Worm (Caenorhabditis elegans) whole organism, L4 larva: ENCODE results near the gene ttr-15.

Experiments
- F26F4.8 ChIP-seq: fragments of 200-800 bp; sonication (Bioruptor generic); conservative IDR thresholded peaks from 2 replicates; pipeline ENCODE4 v1.3.6; 2022; ENCODE audit warnings: missing genetic modification characterization, missing compliant biosample characterization
- Y105C5A.15 ChIP-seq: fragments of 200-800 bp; sonication (Bioruptor generic); IDR thresholded peaks from 2 replicates; pipeline ENCODE4 v1.3.6; 2022; ENCODE audit warnings: missing genetic modification characterization, missing compliant biosample characterization
- Y75B8A.6 ChIP-seq: fragments of 200-800 bp; sonication (Bioruptor generic); IDR thresholded peaks from 2 replicates; pipeline ENCODE4 v1.3.6; 2022; ENCODE audit warnings: missing genetic modification reagents, missing genetic modification characterization, missing compliant biosample characterization
- ZK546.5 ChIP-seq, 2 experiments: sonication (generic microtip); optimal IDR thresholded peaks; 2 replicates each; lab custom pipeline; 2017; ENCODE audit warnings: missing biosample characterization in 2 of 2, missing genetic modification characterization in 2 of 2
- aha-1 ChIP-seq: fragments of 150-350 bp; peaks from one replicate; lab custom pipeline; 2014; ENCODE audit warnings: missing biosample characterization, missing genetic modification characterization
- ama-1 ChIP-seq: fragments of 150-350 bp; optimal IDR thresholded peaks from 2 replicates; lab custom pipeline; 2014; ENCODE audit warnings: inconsistent platforms, mixed read lengths
- ceh-28 ChIP-seq: fragments of 150-350 bp; optimal IDR thresholded peaks from 2 replicates; lab custom pipeline; 2014; ENCODE audit warnings: missing biosample characterization, missing genetic modification reagents, missing genetic modification characterization
- ceh-32 ChIP-seq: sonication (generic microtip); optimal IDR thresholded peaks from 2 replicates; lab custom pipeline; 2016; ENCODE audit warnings: mild to moderate bottlenecking, missing genetic modification characterization, missing compliant biosample characterization; ENCODE audit not compliant: poor library complexity
- ceh-62 ChIP-seq: sonication (generic microtip); optimal IDR thresholded peaks from 2 replicates; lab custom pipeline; 2017; ENCODE audit warnings: missing biosample characterization, missing genetic modification characterization
- ceh-82 ChIP-seq: sonication (generic microtip); optimal IDR thresholded peaks from 2 replicates; lab custom pipeline; 2017; ENCODE audit warnings: missing biosample characterization, missing genetic modification characterization
- ces-1 ChIP-seq: fragments of 150-350 bp; sonication (generic microtip); optimal IDR thresholded peaks from 4 replicates; lab custom pipeline; 2014; ENCODE audit warnings: missing biosample characterization, missing genetic modification reagents, missing genetic modification characterization
- ctbp-1 ChIP-seq: fragments of 200-800 bp; sonication (Bioruptor generic); IDR thresholded peaks from 2 replicates; pipeline ENCODE4 v1.3.6; 2022; ENCODE audit warnings: missing genetic modification reagents, missing genetic modification characterization, missing compliant biosample characterization
- dmd-9 ChIP-seq: fragments of 200-800 bp; sonication (Bioruptor generic); IDR thresholded peaks from 2 replicates; pipeline ENCODE4 v1.3.6; 2022; ENCODE audit warnings: missing genetic modification reagents, missing genetic modification characterization, missing compliant biosample characterization
- dpl-1 ChIP-seq: fragments of 150-350 bp; optimal IDR thresholded peaks from 2 replicates; lab custom pipeline; 2014; ENCODE audit warnings: missing biosample characterization, missing genetic modification reagents, missing genetic modification characterization
- duxl-1 ChIP-seq: sonication (generic microtip); optimal IDR thresholded peaks from 2 replicates; lab custom pipeline; 2016; ENCODE audit warnings: mild to moderate bottlenecking, missing genetic modification characterization, moderate library complexity, missing compliant biosample characterization; ENCODE audit not compliant: poor library complexity
- dve-1 ChIP-seq: sonication (generic microtip); optimal IDR thresholded peaks from 2 replicates; lab custom pipeline; 2017; ENCODE audit warnings: antibody characterized with exemption, mild to moderate bottlenecking, missing genetic modification characterization, missing compliant biosample characterization; ENCODE audit not compliant: insufficient read depth
- egl-27 ChIP-seq: sonication (generic microtip); optimal IDR thresholded peaks from 3 replicates; lab custom pipeline; 2017; ENCODE audit warnings: missing biosample characterization, missing genetic modification reagents, missing genetic modification characterization
- fkh-10 ChIP-seq: fragments of 150-350 bp; optimal IDR thresholded peaks from 2 replicates; lab custom pipeline; 2014; ENCODE audit warnings: missing biosample characterization, missing genetic modification reagents, missing genetic modification characterization
- gei-8 ChIP-seq: fragments of 200-800 bp; sonication (Bioruptor generic); optimal IDR thresholded peaks from 2 replicates; lab custom pipeline; 2018; ENCODE audit warnings: mild to moderate bottlenecking, missing genetic modification characterization, missing compliant biosample characterization
- hlh-11 ChIP-seq: fragments of 200-800 bp; sonication (Bioruptor generic); optimal IDR thresholded peaks from 2 replicates; lab custom pipeline; 2018; ENCODE audit warnings: mild to moderate bottlenecking, missing genetic modification characterization, missing compliant biosample characterization
- jun-1 ChIP-seq: fragments of 150-350 bp; optimal IDR thresholded peaks from 2 replicates; lab custom pipeline; 2014; ENCODE audit warnings: missing biosample characterization, missing genetic modification reagents, missing genetic modification characterization
- lim-7 ChIP-seq: fragments of 200-800 bp; sonication (Bioruptor generic); IDR thresholded peaks from 2 replicates; pipeline ENCODE4 v1.3.6; 2022; ENCODE audit warnings: missing genetic modification characterization, missing compliant biosample characterization
- lin-15B ChIP-seq: fragments of 150-350 bp; sonication (generic microtip); optimal IDR thresholded peaks from 3 replicates; lab custom pipeline; 2014; ENCODE audit warnings: missing biosample characterization, missing genetic modification characterization
- lin-39 ChIP-seq: fragments of 150-350 bp; optimal IDR thresholded peaks from 2 replicates; lab custom pipeline; 2014; ENCODE audit warnings: missing biosample characterization, missing genetic modification reagents, missing genetic modification characterization
- lsy-2 ChIP-seq, 2 experiments: fragments of 150-350 bp in 1 of 2; sonication (generic microtip) in 1 of 2; optimal IDR thresholded peaks; 2 replicates each; lab custom pipeline; 2014 to 2017; ENCODE audit warnings: missing biosample characterization in 2 of 2, missing genetic modification characterization in 2 of 2
- madf-5 ChIP-seq, 2 experiments: fragments of 200-800 bp; sonication (Bioruptor generic); IDR thresholded peaks; 2 replicates each; pipeline ENCODE4 v1.3.6; 2022; ENCODE audit warnings: missing compliant biosample characterization in 2 of 2, missing genetic modification characterization in 2 of 2
- madf-9 ChIP-seq: fragments of 200-800 bp; sonication (Bioruptor generic); conservative IDR thresholded peaks from 2 replicates; pipeline ENCODE4 v1.3.6; 2022; ENCODE audit warnings: missing genetic modification reagents, missing genetic modification characterization, missing compliant biosample characterization
- mdl-1 ChIP-seq, 2 experiments: fragments of 150-350 bp in 1 of 2; sonication (generic microtip) in 1 of 2; optimal IDR thresholded peaks; 2 replicates each; lab custom pipeline; 2014 to 2017; ENCODE audit warnings: missing biosample characterization in 2 of 2, missing genetic modification characterization in 2 of 2
- mdt-29 ChIP-seq: fragments of 200-800 bp; sonication (Bioruptor generic); IDR thresholded peaks from 2 replicates; pipeline ENCODE4 v1.3.6; 2022; ENCODE audit warnings: missing genetic modification reagents, missing genetic modification characterization, missing compliant biosample characterization
- mep-1 ChIP-seq: fragments of 150-350 bp; sonication (generic microtip); optimal IDR thresholded peaks from 3 replicates; lab custom pipeline; 2014; ENCODE audit warnings: missing biosample characterization, missing genetic modification characterization
- nhr-102 ChIP-seq: sonication (generic microtip); optimal IDR thresholded peaks from 2 replicates; lab custom pipeline; 2016; ENCODE audit warnings: mild to moderate bottlenecking, missing genetic modification characterization, moderate library complexity, missing compliant biosample characterization
- nhr-25 ChIP-seq: sonication (generic microtip); optimal IDR thresholded peaks from 2 replicates; lab custom pipeline; 2017; ENCODE audit warnings: missing genetic modification characterization, mild to moderate bottlenecking, missing compliant biosample characterization, antibody characterized with exemption, moderate library complexity, borderline replicate concordance; ENCODE audit not compliant: insufficient read depth
- nhr-28 ChIP-seq: fragments of 150-350 bp; optimal IDR thresholded peaks from 2 replicates; lab custom pipeline; 2014; ENCODE audit warnings: missing biosample characterization, missing genetic modification characterization
- nhr-41 ChIP-seq: fragments of 200-800 bp; sonication (Bioruptor generic); IDR thresholded peaks from 2 replicates; pipeline ENCODE4 v1.3.6; 2022; ENCODE audit warnings: missing genetic modification reagents, missing genetic modification characterization, missing compliant biosample characterization
- nhr-42 ChIP-seq: fragments of 200-800 bp; sonication (Bioruptor generic); IDR thresholded peaks from 2 replicates; pipeline ENCODE4 v1.3.6; 2022; ENCODE audit warnings: missing genetic modification characterization, missing compliant biosample characterization
- nhr-48 ChIP-seq: sonication (generic microtip); optimal IDR thresholded peaks from 2 replicates; lab custom pipeline; 2016; ENCODE audit warnings: mild to moderate bottlenecking, missing genetic modification characterization, missing compliant biosample characterization
- pha-4 ChIP-seq, 2 experiments: fragments of 150-350 bp in 1 of 2; fragments of 200-800 bp in 1 of 2; sonication (Bioruptor generic) in 1 of 2; IDR thresholded peaks in 1 of 2; optimal IDR thresholded peaks in 1 of 2; 2 replicates each; pipeline versions ENCODE4 v1.3.6 to Lab custom; 2014 to 2022; ENCODE audit warnings: missing genetic modification characterization in 2 of 2, missing genetic modification reagents in 2 of 2, missing biosample characterization in 1 of 2, missing compliant biosample characterization in 1 of 2
- snpc-4 ChIP-seq: fragments of 150-350 bp; optimal IDR thresholded peaks from 2 replicates; lab custom pipeline; 2014; ENCODE audit warnings: missing biosample characterization, missing genetic modification characterization
- spr-3 ChIP-seq: fragments of 200-800 bp; sonication (Bioruptor generic); optimal IDR thresholded peaks from 2 replicates; lab custom pipeline; 2018; ENCODE audit warnings: mild to moderate bottlenecking, missing genetic modification characterization, missing compliant biosample characterization
- unc-62 ChIP-seq, 3 experiments: fragments of 150-350 bp in 1 of 3; sonication (generic microtip); optimal IDR thresholded peaks in 2 of 3; peaks in 1 of 3; 1 replicate in 1 of 3; 2 replicates in 2 of 3; lab custom pipeline; 2014 to 2017; ENCODE audit warnings: missing biosample characterization in 3 of 3, missing genetic modification characterization in 3 of 3, missing genetic modification reagents in 3 of 3, missing genotype in 1 of 3
- zfp-3 ChIP-seq: fragments of 200-800 bp; sonication (Bioruptor generic); conservative IDR thresholded peaks from 2 replicates; pipeline ENCODE4 v1.3.6; 2022; ENCODE audit warnings: missing genetic modification reagents, missing genetic modification characterization, missing compliant biosample characterization

ttr-15 gene

ce11 chrIII:10333961-10334542 lies 3.6 kb upstream of the ttr-15 start, which contains the start of the genes jmjd-4 and mev-1 (continued):
- 0 out of 2 replicates have a peak, but pooled peaks have one; percentile 41 for TF ChIP-seq madf-9 (GFP tag; lab: Robert Waterston, UW)
- TF ChIP-seq dmd-9: no peak
- peak; percentile 78 for TF ChIP-seq mdt-29 (GFP tag; lab: Robert Waterston, UW)
- peak; percentile 49; the same call in 1 of the 2 replicates for TF ChIP-seq nhr-41
- TF ChIP-seq snpc-4 (tag; lab: Kevin White, UChicago): no peak
- TF ChIP-seq dpl-1 (GFP tag; lab: Kevin White, UChicago): peak; percentile 85
- TF ChIP-seq duxl-1 (tag; lab: Kevin White, UChicago): peak; percentile 77
- TF ChIP-seq ceh-82: no peak
- peak; percentile 40 for TF ChIP-seq fkh-10 (GFP tag; lab: Kevin White, UChicago)
- TF ChIP-seq ceh-32 (tag; lab: Kevin White, UChicago): peak; percentile 18
- peak; percentile 44 for TF ChIP-seq nhr-48
- TF ChIP-seq lin-15B (tag; lab: Kevin White, UChicago): no peak
- 0 out of 2 replicates have a peak, but pooled peaks have one; percentile 67 for TF ChIP-seq nhr-42 (GFP tag; lab: Robert Waterston, UW)

- TF ChIP-seq madf-5 (GFP tag; IDR thresholded peaks at IDR 0.05; lab: Robert Waterston, UW) (no peak), aha-1 (tag; lab: Kevin White, UChicago) (peak; percentile 97)
Measured at ce11 chrIII:10335086-10335485, 2.6 kb upstream of the ttr-15 start, which contains the start of gene ced-9. Gene ced-9 (plus strand): TSS chrIII:10335172.

ce11 chrIII:10336109-10336508 lies 1.5 kb upstream of the ttr-15 start:
- no peak for TF ChIP-seq jun-1 (tag; lab: Kevin White, UChicago)
- peak; percentile 96 for TF ChIP-seq aha-1 (tag; lab: Kevin White, UChicago)
- no peak for TF ChIP-seq Y105C5A.15
- no peak for TF ChIP-seq ceh-62 (tag; lab: Kevin White, UChicago)
- peak in 1 of 2 experiments; percentile 54 for TF ChIP-seq unc-62 (GFP tag; optimal IDR thresholded peaks at IDR 0.05 in 1 of 2; lab: Kevin White, UChicago)
- no peak for TF ChIP-seq unc-62 (tag; optimal IDR thresholded peaks at IDR 0.05; lab: Kevin White, UChicago)
- no peak for TF ChIP-seq ces-1 (GFP tag; lab: Kevin White, UChicago)

ce11 chrIII:10338992-10339852 lies 1.6 kb downstream of the ttr-15 start:
- no peak for TF ChIP-seq gei-8 (GFP tag; lab: Kevin White, UChicago)
- no peak for TF ChIP-seq ZK546.5 (tag; optimal IDR thresholded peaks at IDR 0.05; lab: Kevin White, UChicago)
- no peak for TF ChIP-seq lin-15B (tag; lab: Kevin White, UChicago)
- no peak for TF ChIP-seq ceh-28
- no peak for TF ChIP-seq mep-1
- TF ChIP-seq dve-1: peak; percentile 53
- no peak for TF ChIP-seq ctbp-1 (GFP tag; lab: Robert Waterston, UW)
- TF ChIP-seq lim-7 (GFP tag; lab: Robert Waterston, UW): no peak
- peak; percentile 62 for TF ChIP-seq aha-1 (tag; lab: Kevin White, UChicago)
- no peak for TF ChIP-seq spr-3 (GFP tag; lab: Kevin White, UChicago)
- TF ChIP-seq pha-4 (GFP tag; IDR thresholded peaks at IDR 0.05; lab: Robert Waterston, UW): no peak
- no peak for TF ChIP-seq pha-4 (tag; optimal IDR thresholded peaks at IDR 0.05; lab: Kevin White, UChicago)
- peak; percentile 56 for TF ChIP-seq nhr-25
- TF ChIP-seq ces-1 (GFP tag; lab: Kevin White, UChicago): no peak
- TF ChIP-seq egl-27 (tag; lab: Kevin White, UChicago): no peak
- TF ChIP-seq mdl-1 (tag; optimal IDR thresholded peaks at IDR 0.05; lab: Kevin White, UChicago): no peak
- peak; percentile 74; the same call in 1 of the 2 replicates for TF ChIP-seq zfp-3 (GFP tag; lab: Robert Waterston, UW)
- peak; percentile 84 for TF ChIP-seq ama-1 (lab: Kevin White, UChicago)
- TF ChIP-seq nhr-102: no peak
- TF ChIP-seq lsy-2 (tag; optimal IDR thresholded peaks at IDR 0.05; lab: Kevin White, UChicago): peak in 1 of 2 experiments; percentile 51
- TF ChIP-seq Y75B8A.6 (GFP tag; lab: Robert Waterston, UW): no peak
- TF ChIP-seq lin-39 (tag; lab: Kevin White, UChicago): no peak
- no peak for TF ChIP-seq hlh-11
- TF ChIP-seq F26F4.8: no peak
- TF ChIP-seq nhr-28 (tag; lab: Kevin White, UChicago): peak; percentile 11
- TF ChIP-seq nhr-48: no peak
- TF ChIP-seq nhr-42 (GFP tag; lab: Robert Waterston, UW): no peak
